Worm (Caenorhabditis elegans): ENCODE data around the gene Y41E3.22.

DNA sequence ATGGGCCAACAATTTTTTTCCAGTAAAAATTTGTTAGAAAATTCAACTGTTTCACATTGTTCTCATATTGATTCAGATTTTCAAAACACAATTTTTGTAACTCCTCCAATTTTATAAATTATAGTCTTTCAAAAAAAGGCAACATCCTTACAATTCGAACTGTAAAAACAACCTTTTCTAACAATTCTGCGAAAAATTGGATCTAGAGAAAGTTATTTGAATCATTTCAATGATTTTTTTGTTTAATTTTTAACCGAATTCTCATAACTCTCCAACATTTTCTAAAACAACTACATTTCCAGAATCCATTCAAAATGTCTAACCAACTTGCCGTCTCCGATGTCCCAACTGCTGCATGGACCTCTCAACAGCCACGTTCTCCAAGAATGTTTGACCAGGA is 31.2 kb upstream of the Y41E3.22 start, which contains the start of gene ccch-5:
- no peak for TF ChIP-seq fkh-10 (GFP tag; optimal IDR thresholded peaks at IDR 0.05)
- TF ChIP-seq aha-1 (tag; optimal IDR thresholded peaks at IDR 0.05), result no peak
- no peak for TF ChIP-seq nhr-77 (tag; optimal IDR thresholded peaks at IDR 0.05)
- no peak for TF ChIP-seq ztf-4 (tag; optimal IDR thresholded peaks at IDR 0.05)
- no peak for TF ChIP-seq nhr-237 (tag; optimal IDR thresholded peaks at IDR 0.05)
- TF ChIP-seq lin-39 (tag; optimal IDR thresholded peaks at IDR 0.05), result no peak
- TF ChIP-seq unc-62 (GFP tag; optimal IDR thresholded peaks at IDR 0.05), result no peak
- no peak for TF ChIP-seq elt-3 (tag; optimal IDR thresholded peaks at IDR 0.05)
- TF ChIP-seq nhr-11 (tag; optimal IDR thresholded peaks at IDR 0.05), result no peak
- no peak for TF ChIP-seq mdl-1 (tag; optimal IDR thresholded peaks at IDR 0.05)
- TF ChIP-seq lin-13 (GFP tag; optimal IDR thresholded peaks at IDR 0.05), result no peak
- TF ChIP-seq aly-2 (tag; optimal IDR thresholded peaks at IDR 0.05), result no peak
- no peak for TF ChIP-seq lir-3 (tag; optimal IDR thresholded peaks at IDR 0.05; ENCODE audit: poor library complexity)
